Worm (Caenorhabditis elegans): ENCODE measurements around the gene F09G2.2.

F09G2.2 gene

DNA sequence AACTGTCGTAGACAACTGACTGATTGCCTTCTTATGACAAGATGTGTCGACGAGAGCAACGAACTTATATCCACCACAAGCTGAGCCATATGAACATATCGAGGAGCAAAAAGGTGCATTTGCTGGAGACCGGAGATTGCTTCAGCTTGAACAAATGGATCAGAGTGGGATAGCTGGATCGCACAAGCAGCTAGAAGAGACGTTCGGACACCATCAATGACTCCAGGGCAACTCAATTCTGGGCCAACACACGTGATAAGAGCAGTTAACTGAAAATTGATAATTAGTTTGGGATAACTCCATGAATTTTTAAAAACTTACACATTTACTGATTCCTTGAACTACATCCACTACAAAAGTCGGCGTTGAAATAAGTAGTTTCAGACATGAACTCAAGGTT is 12.3 kb downstream of the F09G2.2 start:
- TF ChIP-seq unc-62 (GFP tag; optimal IDR thresholded peaks at IDR 0.05 in 1 of 2) (peak in 1 of 2 experiments; percentile 63), unc-62 (tag; optimal IDR thresholded peaks at IDR 0.05) (no peak), daf-19 (GFP tag; conservative IDR thresholded peaks at IDR 0.05) (no peak)

DNA sequence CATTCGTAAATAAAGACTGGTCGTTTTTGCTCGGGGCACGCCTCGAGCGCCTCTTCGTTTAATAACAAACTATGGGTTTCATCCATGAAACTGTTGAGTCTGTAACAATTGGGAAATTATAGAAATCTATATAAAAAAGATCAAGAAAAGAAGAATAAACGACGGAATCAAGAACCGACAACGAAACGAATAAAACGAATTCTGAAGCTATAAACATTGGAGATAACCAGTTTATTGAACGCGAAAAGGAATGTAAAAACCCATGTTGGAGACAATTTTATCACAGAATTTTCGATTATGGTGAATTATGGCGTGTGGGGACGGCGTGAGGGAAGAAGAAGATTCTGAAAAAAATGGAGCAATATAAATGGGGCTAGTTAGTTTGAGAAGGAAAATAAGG is 18.1 kb downstream of the F09G2.2 start, which contains the start of gene soap-1:
Gene soap-1, minus strand, starts transcription at position 101 of the 400 bp plus-strand sequence.
- TF ChIP-seq hlh-11 (tag; optimal IDR thresholded peaks at IDR 0.05) (no peak), daf-19 (GFP tag; conservative IDR thresholded peaks at IDR 0.05) (no peak), spr-1 (tag; optimal IDR thresholded peaks at IDR 0.05) (no peak), unc-39 (tag; optimal IDR thresholded peaks at IDR 0.05) (no peak)

DNA sequence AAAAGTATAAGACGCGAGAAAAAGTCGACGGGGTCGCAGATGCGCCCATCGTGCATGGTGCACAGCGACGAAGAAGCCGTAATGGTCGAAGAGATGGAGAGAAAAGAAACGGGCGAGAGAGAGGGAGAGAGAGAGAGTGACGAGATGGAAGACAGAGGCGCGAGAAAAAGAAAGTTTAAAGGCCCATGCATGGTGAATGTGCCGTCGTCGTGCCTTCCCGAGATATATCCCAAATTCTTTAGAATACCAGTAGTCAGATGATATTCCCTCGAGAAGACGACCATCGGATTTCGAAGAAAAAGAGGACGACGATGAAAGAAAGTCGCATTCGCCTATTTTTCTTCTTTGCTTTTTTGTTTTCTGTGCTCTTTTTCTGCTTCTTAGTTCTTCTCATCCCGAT is 19.3 kb downstream of the F09G2.2 start:
- peak; percentile 27 for TF ChIP-seq rbr-2 (tag; optimal IDR thresholded peaks at IDR 0.05)
- TF ChIP-seq nhr-6 (tag; optimal IDR thresholded peaks at IDR 0.05): no peak
- TF ChIP-seq unc-62 (GFP tag; optimal IDR thresholded peaks at IDR 0.05 in 1 of 2): peak in 1 of 2 experiments; percentile 72
- no peak for TF ChIP-seq unc-62 (tag; optimal IDR thresholded peaks at IDR 0.05)
- TF ChIP-seq mep-1 (tag; optimal IDR thresholded peaks at IDR 0.05): peak; percentile 15
- TF ChIP-seq set-16 (GFP tag; IDR thresholded peaks at IDR 0.05): peak; percentile 38
- TF ChIP-seq T26A8.4 (GFP tag; IDR thresholded peaks at IDR 0.05): no peak
- TF ChIP-seq lsy-2 (tag; optimal IDR thresholded peaks at IDR 0.05): peak in 1 of 2 experiments; percentile 3
- peak; percentile 59 for TF ChIP-seq hlh-30 (tag; optimal IDR thresholded peaks at IDR 0.05; ENCODE audit: insufficient read depth)

DNA sequence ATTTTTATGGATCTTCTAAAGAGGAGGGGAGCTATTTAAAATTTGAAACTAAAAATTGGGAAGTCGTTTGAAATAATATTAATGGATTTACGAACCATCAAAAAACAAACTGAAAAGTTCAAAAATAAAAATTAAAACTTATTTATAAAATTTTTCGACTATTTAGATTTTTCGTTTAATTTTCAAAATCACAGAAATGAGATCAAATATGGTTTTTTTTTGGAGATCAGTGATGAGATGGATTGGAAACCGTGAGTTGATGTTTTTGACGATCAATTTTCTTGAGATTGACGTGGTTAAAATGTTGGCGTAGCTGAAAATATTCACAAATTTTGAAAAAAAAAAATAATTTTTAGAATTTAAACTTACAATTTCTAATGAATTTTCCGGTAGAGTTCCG is 22.3 kb downstream of the F09G2.2 start, which contains the start of gene C13F10.5:
Gene C13F10.5, minus strand, starts transcription at position 101 of the 400 bp plus-strand sequence.
- TF ChIP-seq nhr-102 (tag; optimal IDR thresholded peaks at IDR 0.05) (no peak), nhr-6 (tag; optimal IDR thresholded peaks at IDR 0.05) (no peak), aha-1 (tag) (peak; percentile 42), attf-4 (tag; optimal IDR thresholded peaks at IDR 0.05) (no peak), ceh-20 (GFP tag; IDR thresholded peaks at IDR 0.05) (no peak), unc-62 (GFP tag; optimal IDR thresholded peaks at IDR 0.05 in 1 of 2) (no peak), unc-62 (tag; optimal IDR thresholded peaks at IDR 0.05) (no peak), F49E8.2 (tag; optimal IDR thresholded peaks at IDR 0.05; ENCODE audit: borderline replicate concordance) (no peak), tra-1 (GFP tag; IDR thresholded peaks at IDR 0.05) (no peak)

DNA sequence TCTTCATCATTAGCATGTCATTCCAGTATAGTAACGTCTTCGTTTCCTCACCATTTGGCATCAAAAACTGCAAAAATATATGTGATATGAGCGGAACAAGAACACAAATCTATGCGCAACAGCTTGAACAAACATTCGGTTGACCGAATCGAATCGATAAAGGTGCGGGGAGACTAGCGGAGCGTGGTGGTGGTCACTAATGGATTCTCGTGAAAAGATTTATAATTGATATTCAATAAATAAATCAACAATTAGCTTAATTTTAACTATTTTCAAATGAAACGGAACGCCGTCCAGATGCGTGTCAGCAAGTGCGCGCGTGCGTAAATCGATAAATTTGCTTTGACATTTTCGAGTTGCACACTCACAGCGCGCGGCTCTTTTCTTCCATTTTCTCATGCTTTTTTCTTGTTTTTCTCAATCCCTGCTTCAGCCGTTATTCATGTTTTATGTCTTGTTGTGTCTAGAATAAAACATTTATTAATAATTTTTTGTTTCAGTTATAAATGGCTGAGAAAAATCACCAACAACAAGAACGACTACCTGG is 24.3 kb downstream of the F09G2.2 start, which contains the start of the genes C13F10.8, C13F10.6 and kxd-1:
Gene C13F10.8, minus strand, starts transcription at position 51 of the 547 bp plus-strand sequence.
Gene C13F10.6, minus strand, starts transcription at position 67 of the 547 bp plus-strand sequence.
Gene kxd-1, plus strand, starts transcription at position 497 of the 547 bp plus-strand sequence.
- TF ChIP-seq duxl-1 (tag; optimal IDR thresholded peaks at IDR 0.05; ENCODE audit: poor library complexity): no peak
- TF ChIP-seq lsy-2 (tag; optimal IDR thresholded peaks at IDR 0.05): peak in 1 of 2 experiments; percentile 35
- no peak for TF ChIP-seq aha-1 (tag)
- peak; percentile 35; the same call in 1 of the 2 replicates for TF ChIP-seq hmg-1.1 (GFP tag; IDR thresholded peaks at IDR 0.05)
- TF ChIP-seq ceh-28 (tag; optimal IDR thresholded peaks at IDR 0.05): no peak
- peak; percentile 36 for TF ChIP-seq hlh-30 (tag; optimal IDR thresholded peaks at IDR 0.05; ENCODE audit: insufficient read depth)
- peak; percentile 4 for TF ChIP-seq hlh-11 (tag; optimal IDR thresholded peaks at IDR 0.05)
- TF ChIP-seq dpl-1 (GFP tag; optimal IDR thresholded peaks at IDR 0.05): peak; percentile 5
- 0 out of 2 replicates have a peak, but pooled peaks have one; percentile 15 for TF ChIP-seq lin-38 (GFP tag; IDR thresholded peaks at IDR 0.05)
- TF ChIP-seq unc-62 (GFP tag; optimal IDR thresholded peaks at IDR 0.05 in 1 of 2): peak in 1 of 2 experiments; percentile 32
- TF ChIP-seq unc-62 (tag; optimal IDR thresholded peaks at IDR 0.05): no peak
- no peak for TF ChIP-seq nhr-48 (tag; optimal IDR thresholded peaks at IDR 0.05)
- TF ChIP-seq nhr-6 (tag; optimal IDR thresholded peaks at IDR 0.05): peak; percentile 37

DNA sequence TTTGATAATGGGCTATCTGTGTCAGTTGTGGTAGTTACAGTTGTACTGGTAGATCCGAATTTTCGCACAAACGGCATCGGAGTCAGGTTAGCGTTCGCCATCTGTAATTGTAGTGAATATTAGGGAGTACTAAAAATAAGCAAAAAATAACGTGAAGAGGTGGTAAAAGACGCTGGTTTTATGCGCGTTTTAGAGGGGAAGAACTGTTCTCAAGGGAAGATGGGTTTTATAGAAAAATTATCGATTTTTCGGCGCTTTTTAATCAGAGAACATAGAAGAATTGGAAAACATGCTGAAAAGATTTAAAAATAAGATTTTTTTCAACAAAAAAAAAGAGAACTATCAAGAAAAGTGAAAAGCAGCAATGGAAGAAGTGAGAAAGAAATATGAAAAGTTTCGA is 26.4 kb downstream of the F09G2.2 start, which contains the start of gene C13F10.7:
Gene C13F10.7, minus strand, starts transcription at position 101 of the 400 bp plus-strand sequence.
- TF ChIP-seq ztf-7 (tag; optimal IDR thresholded peaks at IDR 0.05) (no peak), ceh-28 (tag; optimal IDR thresholded peaks at IDR 0.05) (peak; percentile 25), skn-1 (tag; optimal IDR thresholded peaks at IDR 0.05) (no peak), mep-1 (tag; optimal IDR thresholded peaks at IDR 0.05) (no peak), F37D6.2 (tag; optimal IDR thresholded peaks at IDR 0.05) (no peak)

Data from whole organism, L4 larva.